Worm (Caenorhabditis elegans): ENCODE data around the gene oac-48.

DNA sequence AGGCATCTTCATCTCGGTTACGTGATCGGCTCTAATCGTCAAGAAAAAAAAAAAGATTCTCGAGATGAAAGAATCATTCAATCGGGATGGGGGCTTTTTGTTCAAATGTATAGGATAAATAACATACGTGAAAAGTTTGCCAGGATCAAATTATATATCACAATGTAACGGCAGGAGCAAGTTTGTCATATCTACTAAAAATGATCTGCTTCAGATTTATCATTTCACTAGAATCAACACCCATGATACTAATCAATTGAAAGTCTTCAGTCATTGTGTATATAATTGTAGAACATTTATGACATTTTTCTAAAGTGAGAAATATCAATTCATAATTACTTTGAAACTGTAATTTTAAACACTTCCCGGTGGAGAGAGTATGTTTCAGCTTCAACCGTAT is 23.3 kb downstream of the oac-48 start:
- TF ChIP-seq him-1 (tag; optimal IDR thresholded peaks at IDR 0.05) (no peak), W03F9.2 (tag; optimal IDR thresholded peaks at IDR 0.05) (no peak)

Data from whole organism, L4/young adult.